Worm (Caenorhabditis elegans) whole organism, midembryonic: ENCODE results near the gene otub-4.
"Not testable (repeated sequence)": the region's sequence is repeated elsewhere in the genome, so short reads cannot be mapped to it uniquely, and the experiment has no call there.

Experiments used
- T22C8.4 ChIP-seq: fragments of 200-800 bp; sonication (Bioruptor generic); IDR thresholded peaks from 2 replicates; pipeline ENCODE4 v1.3.6; 2022; ENCODE audit warnings: missing genetic modification characterization, missing compliant biosample characterization
- cog-1 ChIP-seq: sonication (generic microtip); optimal IDR thresholded peaks from 2 replicates; lab custom pipeline; 2016; ENCODE audit warnings: missing genetic modification characterization, missing compliant biosample characterization
- flt-1 ChIP-seq: fragments of 200-800 bp; sonication (Bioruptor generic); IDR thresholded peaks from 2 replicates; pipeline ENCODE4 v1.3.6; 2022; ENCODE audit warnings: missing genetic modification characterization, missing compliant biosample characterization
- klf-2 ChIP-seq: fragments of 200-800 bp; sonication (Bioruptor generic); conservative IDR thresholded peaks from 2 replicates; pipeline ENCODE4 v1.3.6; 2022; ENCODE audit warnings: missing genetic modification reagents, missing genetic modification characterization, missing compliant biosample characterization
- med-1 ChIP-seq: sonication (generic microtip); optimal IDR thresholded peaks from 2 replicates; lab custom pipeline; 2017; ENCODE audit warnings: missing genetic modification characterization, mild to moderate bottlenecking, missing compliant biosample characterization, antibody characterized with exemption, missing genetic modification reagents; ENCODE audit not compliant: insufficient read depth
- ref-1 ChIP-seq: fragments of 200-800 bp; sonication (Bioruptor generic); conservative IDR thresholded peaks from 2 replicates; pipeline ENCODE4 v1.3.6; 2022; ENCODE audit warnings: missing genetic modification reagents, missing genetic modification characterization, missing compliant biosample characterization
- tab-1 ChIP-seq: fragments of 200-800 bp; sonication (Bioruptor generic); IDR thresholded peaks from 2 replicates; pipeline ENCODE4 v1.3.6; 2022; ENCODE audit warnings: missing genetic modification characterization, missing compliant biosample characterization
- ztf-23 ChIP-seq: fragments of 200-800 bp; sonication (Bioruptor generic); IDR thresholded peaks from 2 replicates; pipeline ENCODE4 v1.3.6; 2022; ENCODE audit warnings: missing genetic modification reagents, missing genetic modification characterization, missing compliant biosample characterization
- ztf-29 ChIP-seq: fragments of 200-800 bp; sonication (Bioruptor generic); IDR thresholded peaks from 2 replicates; pipeline ENCODE4 v1.3.6; 2022; ENCODE audit warnings: missing genetic modification reagents, missing genetic modification characterization, missing compliant biosample characterization

The otub-4 gene

DNA sequence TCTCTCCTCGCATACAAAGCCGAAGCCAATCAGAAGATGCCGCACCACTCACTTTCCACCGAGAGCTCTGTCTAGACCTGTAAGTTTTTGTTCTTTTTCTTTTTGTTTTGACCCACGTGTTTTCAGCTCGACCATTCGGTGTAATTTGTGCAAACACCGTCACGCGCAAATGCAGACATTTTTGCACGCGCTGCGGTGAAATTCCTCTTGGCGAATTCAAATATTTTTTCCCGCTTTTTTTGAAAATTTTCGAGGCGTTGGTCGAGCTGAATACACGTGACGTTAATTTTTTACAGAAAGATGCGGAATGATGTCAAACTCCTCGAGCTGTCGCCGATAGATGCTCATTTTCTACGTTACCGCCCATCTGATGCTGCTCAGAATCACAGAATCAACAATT is 16.1 kb upstream of the otub-4 start, which contains the start of gene C04C3.4:
C04C3.4 (plus strand) TSS at position 301 of the 400 bp plus-strand sequence.
- TF ChIP-seq ztf-23; tab-1; med-1 (GFP tag; lab: Kevin White, UChicago): not testable (repeated sequence)

- not testable (repeated sequence) for TF ChIP-seq ref-1 (GFP tag; lab: Robert Waterston, UW); med-1 (GFP tag; lab: Kevin White, UChicago); T22C8.4 (GFP tag; lab: Robert Waterston, UW)
Observed at ce11 chrIV:3389999-3390398, 12.1 kb upstream of the otub-4 start, which contains the start of gene B0546.5. Gene B0546.5 (minus strand): TSS chrIV:3390099.

DNA sequence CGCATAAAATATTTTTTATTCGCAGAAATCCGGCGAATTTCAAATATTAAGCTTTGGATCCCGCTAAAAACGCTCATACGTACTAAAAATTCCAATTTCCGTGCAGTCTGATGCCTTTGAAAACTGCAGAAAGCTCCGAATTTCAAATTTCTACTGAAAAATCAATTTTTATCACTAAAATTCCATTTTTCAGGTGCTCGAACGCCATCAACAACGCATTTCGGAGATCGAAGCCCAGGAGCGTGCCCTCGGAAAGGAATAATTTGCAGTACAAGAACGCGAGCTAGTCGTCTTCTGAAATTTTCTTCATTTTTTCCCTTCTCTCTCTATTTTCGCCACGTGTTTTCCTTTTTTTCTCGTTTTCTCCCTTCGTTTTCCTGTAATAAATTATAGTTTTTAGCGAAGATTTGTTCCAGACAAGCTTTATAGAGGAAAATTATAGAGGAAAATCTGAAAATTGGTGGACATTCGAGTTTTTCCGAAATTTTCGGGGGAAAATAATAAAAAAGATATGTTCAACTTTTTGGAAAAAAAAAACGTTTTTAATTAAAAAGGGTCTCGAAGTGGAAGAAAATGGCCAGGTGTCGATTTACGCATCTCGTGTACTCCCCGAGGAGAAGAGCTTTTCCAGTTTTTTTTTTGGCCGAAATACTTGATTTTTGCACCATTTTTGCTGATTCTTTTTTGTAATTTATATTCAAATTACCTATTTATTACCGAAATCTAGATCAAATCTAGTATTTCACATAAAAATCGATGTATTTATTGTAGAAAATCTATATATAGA is 8.8 kb upstream of the otub-4 start:
- no peak for TF ChIP-seq ztf-23
- no peak for TF ChIP-seq ref-1 (GFP tag; lab: Robert Waterston, UW)
- no peak for TF ChIP-seq klf-2
- TF ChIP-seq cog-1: no peak
- no peak for TF ChIP-seq T22C8.4 (GFP tag; lab: Robert Waterston, UW)
- TF ChIP-seq tab-1: no peak
- TF ChIP-seq med-1 (GFP tag; lab: Kevin White, UChicago): no peak
- no peak for TF ChIP-seq flt-1 (GFP tag; lab: Robert Waterston, UW)
- TF ChIP-seq ztf-29 (GFP tag; lab: Robert Waterston, UW): no peak

- no peak for TF ChIP-seq tab-1
- no peak for TF ChIP-seq klf-2
- no peak for TF ChIP-seq T22C8.4 (GFP tag; lab: Robert Waterston, UW)
- no peak for TF ChIP-seq cog-1
- no peak for TF ChIP-seq ztf-23
- no peak for TF ChIP-seq med-1 (GFP tag; lab: Kevin White, UChicago)
- no peak for TF ChIP-seq flt-1 (GFP tag; lab: Robert Waterston, UW)
- TF ChIP-seq ztf-29 (GFP tag; lab: Robert Waterston, UW): no peak
- no peak for TF ChIP-seq ref-1 (GFP tag; lab: Robert Waterston, UW)
Observed at ce11 chrIV:3385337-3386215, 7.6 kb upstream of the otub-4 start, which contains the start of gene mai-2. Gene mai-2 (plus strand): TSS chrIV:3385910.

DNA sequence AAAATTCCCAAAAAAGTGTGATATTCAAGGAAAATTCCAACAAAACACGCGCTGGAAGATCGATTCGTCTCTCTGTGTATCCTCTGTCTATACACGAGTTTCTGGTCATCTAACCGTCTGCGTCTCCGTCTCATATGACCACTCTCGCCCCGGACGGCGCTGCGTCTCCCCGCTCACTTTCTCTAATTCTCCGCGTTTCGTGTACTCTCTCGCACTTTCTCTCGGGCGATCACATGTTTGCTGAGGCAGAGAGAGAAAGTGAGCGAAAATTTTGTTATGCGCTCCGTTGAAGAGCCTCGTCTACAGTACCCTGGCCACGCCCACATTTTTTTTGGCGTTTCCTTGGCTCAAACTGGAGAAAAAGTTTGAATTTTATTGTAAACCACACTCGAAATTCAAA is 6.7 kb upstream of the otub-4 start:
- no peak for TF ChIP-seq ztf-23
- peak; percentile 62 for TF ChIP-seq cog-1

ce11 chrIV:3384047-3384446 is 6.1 kb upstream of the otub-4 start, which contains the start of gene B0546.4:
Gene B0546.4 (minus strand): TSS chrIV:3384147.
- TF ChIP-seq T22C8.4 (GFP tag; lab: Robert Waterston, UW): no peak

DNA sequence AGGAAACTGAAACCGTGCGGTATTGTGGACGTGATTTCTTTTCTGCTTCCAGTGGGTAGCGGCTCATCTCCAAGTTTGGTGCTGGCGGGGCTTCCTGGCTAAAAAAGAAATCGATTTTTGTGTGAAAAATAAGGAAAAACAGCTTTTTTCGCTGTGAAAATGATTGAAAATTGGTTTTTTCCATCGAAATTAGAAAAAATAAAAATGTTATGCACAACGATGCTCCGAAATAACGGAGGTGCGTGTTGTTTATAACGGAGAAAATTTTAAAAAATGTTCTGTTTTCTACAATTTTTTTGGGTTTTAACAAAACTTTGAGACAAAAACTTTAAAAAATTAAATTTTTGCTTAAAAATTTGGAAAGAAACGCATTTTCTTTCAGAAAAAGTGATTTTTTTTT is 5.3 kb upstream of the otub-4 start:
- TF ChIP-seq ref-1 (GFP tag; lab: Robert Waterston, UW): no peak
- no peak for TF ChIP-seq ztf-23
- no peak for TF ChIP-seq tab-1
- TF ChIP-seq T22C8.4 (GFP tag; lab: Robert Waterston, UW): no peak

- TF ChIP-seq cog-1 (no peak), T22C8.4 (GFP tag; lab: Robert Waterston, UW) (no peak), ref-1 (GFP tag; lab: Robert Waterston, UW) (no peak), med-1 (GFP tag; lab: Kevin White, UChicago) (no peak), klf-2 (no peak), tab-1 (no peak), flt-1 (GFP tag; lab: Robert Waterston, UW) (no peak), ztf-23 (no peak), ztf-29 (GFP tag; lab: Robert Waterston, UW) (no peak)
Observed at ce11 chrIV:3382338-3382907, 4.5 kb upstream of the otub-4 start, which contains the start of gene B0546.3. Gene B0546.3 (minus strand): TSS chrIV:3382841.

ce11 chrIV:3373370-3373769 is 4.6 kb downstream of the otub-4 start:
- TF ChIP-seq cog-1: no peak
- TF ChIP-seq T22C8.4 (GFP tag; lab: Robert Waterston, UW): no peak

DNA sequence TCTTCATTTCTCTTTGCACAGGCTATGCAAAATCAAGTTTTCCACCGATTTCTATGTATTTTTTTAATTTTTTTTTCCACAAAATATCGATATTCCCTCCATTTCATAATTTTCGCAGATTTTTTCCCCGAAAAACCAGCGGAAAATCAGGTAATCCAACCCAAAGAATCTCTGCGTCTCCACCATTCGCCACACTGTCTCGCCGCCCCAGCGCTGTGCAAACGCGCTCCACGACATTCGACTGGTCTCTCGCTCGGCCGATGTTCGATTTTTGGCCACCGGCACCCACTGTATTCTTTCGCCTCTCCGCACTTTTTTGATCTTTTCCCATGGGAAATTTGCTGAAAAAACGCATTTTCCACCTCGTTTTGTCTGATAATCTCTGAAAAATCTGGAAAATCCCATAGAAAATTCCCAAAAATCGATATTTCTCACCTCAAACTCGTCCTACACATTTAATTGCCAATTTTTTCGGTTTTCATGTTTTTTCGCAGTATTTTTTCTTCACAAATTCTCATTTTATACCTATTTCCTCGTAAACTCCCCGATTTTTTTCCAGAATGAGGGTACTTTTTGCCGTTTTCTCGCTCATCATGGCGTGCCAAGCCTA is 9.2 kb downstream of the otub-4 start, which contains the start of gene vha-19:
vha-19 (plus strand) TSS at position 560 of the 610 bp plus-strand sequence.
- TF ChIP-seq T22C8.4 (GFP tag; lab: Robert Waterston, UW): no peak
- no peak for TF ChIP-seq tab-1
- no peak for TF ChIP-seq ref-1 (GFP tag; lab: Robert Waterston, UW)
- no peak for TF ChIP-seq klf-2
- no peak for TF ChIP-seq ztf-29 (GFP tag; lab: Robert Waterston, UW)
- no peak for TF ChIP-seq cog-1
- no peak for TF ChIP-seq med-1 (GFP tag; lab: Kevin White, UChicago)
- TF ChIP-seq flt-1 (GFP tag; lab: Robert Waterston, UW): no peak
- no peak for TF ChIP-seq ztf-23
